Fruit fly (Drosophila melanogaster) whole organism, pupa: ENCODE results near the gene APC7.

Experiments used
- CG10348 ChIP-seq: fragments of 200-800 bp; sonication (Bioruptor generic); IDR thresholded peaks from 2 replicates; pipeline ENCODE4 v1.3.6; 2022; ENCODE audit warnings: missing biosample characterization, missing genetic modification characterization
- CG12605 ChIP-seq: fragments of 200-800 bp; sonication (Bioruptor generic); IDR thresholded peaks from 2 replicates; pipeline ENCODE4 v1.3.6; 2022; ENCODE audit warnings: missing biosample characterization, missing genetic modification characterization
- CG13204 ChIP-seq: fragments of 200-800 bp; sonication (Bioruptor generic); optimal IDR thresholded peaks from 2 replicates; lab custom pipeline; 2018; ENCODE audit warnings: missing biosample characterization, mild to moderate bottlenecking, missing genetic modification characterization, moderate library complexity
- CG14655 ChIP-seq: fragments of 200-800 bp; sonication (Bioruptor generic); optimal IDR thresholded peaks from 3 replicates; lab custom pipeline; 2017; ENCODE audit warnings: mild to moderate bottlenecking, missing biosample characterization, missing genetic modification reagents, missing genetic modification characterization
- CG15710 ChIP-seq: fragments of 200-800 bp; sonication (Bioruptor generic); optimal IDR thresholded peaks from 2 replicates; lab custom pipeline; 2018; ENCODE audit warnings: missing biosample characterization, mild to moderate bottlenecking, missing genetic modification characterization, moderate library complexity
- CG17806 ChIP-seq: fragments of 200-800 bp; sonication (Bioruptor generic); optimal IDR thresholded peaks from 2 replicates; lab custom pipeline; 2018; ENCODE audit warnings: missing biosample characterization, mild to moderate bottlenecking, missing genetic modification characterization, moderate library complexity
- CG32121 ChIP-seq: fragments of 200-800 bp; sonication (Bioruptor generic); IDR thresholded peaks from 2 replicates; pipeline ENCODE4 v1.3.6; 2022; ENCODE audit warnings: missing biosample characterization, missing genetic modification characterization
- CG34367 ChIP-seq: fragments of 200-800 bp; sonication (Bioruptor generic); optimal IDR thresholded peaks from 2 replicates; lab custom pipeline; 2018; ENCODE audit warnings: missing biosample characterization, mild to moderate bottlenecking, missing genetic modification characterization
- CG4496 ChIP-seq: fragments of 200-800 bp; sonication (Bioruptor generic); IDR thresholded peaks from 3 replicates; pipeline ENCODE4 v1.3.6; 2022; ENCODE audit warnings: missing biosample characterization, missing genetic modification characterization
- CG8159 ChIP-seq: fragments of 200-800 bp; sonication (Bioruptor generic); optimal IDR thresholded peaks from 3 replicates; lab custom pipeline; 2018; ENCODE audit warnings: missing biosample characterization, mild to moderate bottlenecking, missing genetic modification characterization, moderate library complexity
- CG8301 ChIP-seq: fragments of 200-800 bp; sonication (Bioruptor generic); optimal IDR thresholded peaks from 2 replicates; lab custom pipeline; 2018; ENCODE audit warnings: missing biosample characterization, mild to moderate bottlenecking, missing genetic modification characterization
- CG9948 ChIP-seq: fragments of 200-800 bp; sonication (Bioruptor generic); optimal IDR thresholded peaks from 2 replicates; lab custom pipeline; 2018; ENCODE audit warnings: missing biosample characterization, mild to moderate bottlenecking, missing genetic modification characterization, moderate library complexity
- D1 ChIP-seq: fragments of 200-800 bp; sonication (Bioruptor generic); optimal IDR thresholded peaks from 2 replicates; lab custom pipeline; 2018; ENCODE audit warnings: missing biosample characterization, mild to moderate bottlenecking, missing genetic modification characterization, moderate library complexity
- EcR ChIP-seq: fragments of 200-800 bp; sonication (Bioruptor generic); optimal IDR thresholded peaks from 3 replicates; lab custom pipeline; 2019; ENCODE audit warnings: missing biosample characterization, missing genetic modification characterization, mild to moderate bottlenecking, moderate library complexity, missing genetic modification reagents
- Ets98B ChIP-seq: fragments of 200-800 bp; sonication (Bioruptor generic); IDR thresholded peaks from 2 replicates; pipeline ENCODE4 v1.3.6; 2022; ENCODE audit warnings: missing biosample characterization, missing genetic modification characterization
- Pif1A ChIP-seq: fragments of 200-800 bp; sonication (Bioruptor generic); optimal IDR thresholded peaks from 3 replicates; lab custom pipeline; 2016; ENCODE audit warnings: missing biosample characterization, missing genetic modification characterization
- Pif1B ChIP-seq: fragments of 200-800 bp; sonication (Bioruptor generic); optimal IDR thresholded peaks from 3 replicates; lab custom pipeline; 2016; ENCODE audit warnings: missing biosample characterization, missing genetic modification characterization
- Snoo ChIP-seq: fragments of 200-800 bp; sonication (Bioruptor generic); optimal IDR thresholded peaks from 3 replicates; lab custom pipeline; 2017; ENCODE audit warnings: missing biosample characterization, mild to moderate bottlenecking, missing genetic modification characterization, inconsistent platforms
- fd96Ca ChIP-seq: fragments of 200-800 bp; sonication (Bioruptor generic); IDR thresholded peaks from 3 replicates; pipeline ENCODE4 v1.3.6; 2022; ENCODE audit warnings: missing biosample characterization, missing genetic modification characterization
- gl ChIP-seq: fragments of 200-800 bp; sonication (Bioruptor generic); optimal IDR thresholded peaks from 2 replicates; lab custom pipeline; 2018; ENCODE audit warnings: missing biosample characterization, mild to moderate bottlenecking, missing genetic modification characterization
- rn ChIP-seq: fragments of 200-800 bp; sonication (Bioruptor generic); IDR thresholded peaks from 2 replicates; pipeline ENCODE4 v1.3.6; 2022; ENCODE audit warnings: missing biosample characterization, missing genetic modification characterization

APC7 gene

DNA sequence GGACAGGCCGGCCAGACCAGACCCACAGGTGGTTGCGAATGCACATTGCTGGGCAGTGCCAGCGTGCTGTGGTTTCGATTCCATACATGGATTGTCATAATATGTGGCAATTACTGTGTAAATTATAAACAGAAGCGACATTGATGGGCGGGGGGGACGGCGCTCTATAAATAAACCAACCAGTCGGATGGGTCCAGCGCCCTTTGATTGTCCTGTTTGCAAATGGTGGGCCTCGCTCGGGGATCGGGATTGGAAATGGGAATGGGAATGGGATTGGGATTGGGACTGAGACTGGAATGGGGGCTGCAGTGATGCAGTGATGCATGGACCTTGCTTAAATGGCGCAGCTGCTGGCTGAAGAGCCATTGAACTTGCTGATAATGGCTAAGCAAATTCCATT is 4.1 kb upstream of the APC7 start:
- TF ChIP-seq fd96Ca (no peak), CG8301 (tag; lab: Kevin White, UChicago) (no peak), CG10348 (GFP tag; lab: Robert Waterston, UW) (no peak), CG12605 (GFP tag; lab: Robert Waterston, UW) (no peak), rn (GFP tag; lab: Robert Waterston, UW) (no peak), Snoo (tag; lab: Kevin White, UChicago) (no peak), CG13204 (GFP tag; lab: Kevin White, UChicago) (peak; percentile 39), Ets98B (GFP tag; lab: Robert Waterston, UW) (no peak), EcR (GFP tag; lab: Kevin White, UChicago) (peak; percentile 95), CG34367 (no peak)

DNA sequence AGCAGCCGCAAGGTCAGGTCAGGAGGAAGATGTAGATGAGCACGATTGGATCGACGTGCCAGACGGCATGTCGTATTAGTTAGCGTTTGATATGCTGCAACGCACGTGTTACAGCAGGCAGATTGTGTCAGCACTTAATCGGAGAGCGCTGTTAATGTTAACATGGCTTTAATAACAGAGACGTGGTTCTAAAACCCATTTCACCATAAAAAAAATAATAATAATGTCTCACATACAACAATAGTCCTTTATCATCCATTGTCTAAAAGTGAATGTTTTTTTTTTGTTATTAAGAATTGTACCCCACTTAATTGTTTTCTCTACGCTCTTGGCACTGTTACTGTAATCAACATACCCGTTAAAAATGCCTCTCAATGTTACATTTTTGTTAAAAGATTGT is 2.3 kb downstream of the APC7 start:
- TF ChIP-seq CG10348 (GFP tag; lab: Robert Waterston, UW) = peak; percentile 95
- TF ChIP-seq CG14655 (GFP tag; lab: Kevin White, UChicago) = peak; percentile 96
- TF ChIP-seq CG9948 = peak; percentile 78
- peak; percentile 90 for TF ChIP-seq Pif1B
- TF ChIP-seq CG17806 (tag; lab: Kevin White, UChicago) = peak; percentile 97
- peak; percentile 89 for TF ChIP-seq Pif1A (GFP tag; lab: Kevin White, UChicago)
- peak; percentile 81 for TF ChIP-seq CG34367
- TF ChIP-seq Snoo (tag; lab: Kevin White, UChicago) = peak; percentile 94
- no peak for TF ChIP-seq EcR (GFP tag; lab: Kevin White, UChicago)
- peak; percentile 86 for TF ChIP-seq gl (tag; lab: Kevin White, UChicago)
- peak; percentile 98 for TF ChIP-seq CG12605 (GFP tag; lab: Robert Waterston, UW)
- peak; percentile 98 for TF ChIP-seq rn (GFP tag; lab: Robert Waterston, UW)
- TF ChIP-seq CG13204 (GFP tag; lab: Kevin White, UChicago) = no peak
- peak; percentile 99 for TF ChIP-seq CG32121 (GFP tag; lab: Robert Waterston, UW)
- peak; percentile 95 for TF ChIP-seq CG8301 (tag; lab: Kevin White, UChicago)
- peak; percentile 88 for TF ChIP-seq fd96Ca
- TF ChIP-seq CG4496 (GFP tag; lab: Robert Waterston, UW) = peak; percentile 100
- TF ChIP-seq D1 (tag; lab: Kevin White, UChicago) = peak; percentile 88
- peak; percentile 84 for TF ChIP-seq CG15710 (tag; lab: Kevin White, UChicago)
- peak; percentile 99 for TF ChIP-seq Ets98B (GFP tag; lab: Robert Waterston, UW)
- TF ChIP-seq CG8159 (tag; lab: Kevin White, UChicago) = peak; percentile 95
- TF ChIP-seq, all 21 proteins: peak for 19

DNA sequence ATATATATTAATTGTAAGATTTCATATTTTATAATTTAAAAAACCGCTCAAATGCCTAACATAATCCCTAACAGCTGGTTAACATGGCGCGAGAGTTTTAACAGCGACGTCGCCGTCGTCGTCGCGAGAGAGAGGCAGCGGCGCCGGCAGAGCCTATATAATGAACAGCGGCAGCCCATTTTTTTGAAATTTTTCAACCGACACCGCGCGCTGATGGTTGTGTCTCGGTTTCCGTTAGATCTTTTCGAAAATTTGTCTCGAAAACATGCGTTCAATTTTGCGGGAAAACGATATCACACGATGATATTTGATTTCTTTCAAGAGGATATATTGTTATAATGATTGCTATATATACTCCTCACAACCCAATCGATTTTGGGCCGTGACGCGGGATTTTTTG is 3.0 kb downstream of the APC7 start, which contains the start of gene pigs:
Gene pigs (plus strand): TSS at position 183 of the 400 bp plus-strand sequence.
- TF ChIP-seq CG13204 (GFP tag; lab: Kevin White, UChicago) = no peak
- TF ChIP-seq fd96Ca = no peak
- no peak for TF ChIP-seq CG17806 (tag; lab: Kevin White, UChicago)
- TF ChIP-seq CG4496 (GFP tag; lab: Robert Waterston, UW) = 0 out of 3 replicates have a peak, but pooled peaks have one; percentile 10
- no peak for TF ChIP-seq CG34367
- TF ChIP-seq CG8159 (tag; lab: Kevin White, UChicago) = no peak
- no peak for TF ChIP-seq CG32121 (GFP tag; lab: Robert Waterston, UW)
- TF ChIP-seq CG14655 (GFP tag; lab: Kevin White, UChicago) = no peak
- no peak; the same call in 1 of the 2 replicates for TF ChIP-seq CG12605 (GFP tag; lab: Robert Waterston, UW)

DNA sequence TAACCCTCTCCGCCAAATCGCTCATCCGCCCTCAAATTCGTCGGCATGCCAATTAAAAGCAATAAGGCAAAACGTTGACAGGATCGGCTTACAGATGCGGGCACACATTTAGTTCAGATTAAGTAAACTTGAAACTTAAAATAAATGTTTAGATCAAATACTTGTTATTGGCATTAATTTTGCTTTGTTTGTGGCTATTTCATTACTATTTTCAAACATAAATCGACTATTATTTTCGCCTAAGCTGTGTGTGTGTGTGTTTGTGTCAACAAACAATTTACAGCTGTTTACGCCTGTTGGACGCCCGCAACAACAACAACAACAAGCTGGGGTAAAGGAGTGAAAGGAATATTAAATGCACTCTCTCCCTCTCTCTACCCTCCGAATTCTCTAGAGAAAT is 4.3 kb downstream of the APC7 start:
- TF ChIP-seq rn (GFP tag; lab: Robert Waterston, UW) = no peak
- TF ChIP-seq CG9948 = peak; percentile 52
- TF ChIP-seq CG34367 = peak; percentile 34
- no peak for TF ChIP-seq CG13204 (GFP tag; lab: Kevin White, UChicago)
- TF ChIP-seq gl (tag; lab: Kevin White, UChicago) = no peak
- peak; percentile 42 for TF ChIP-seq CG17806 (tag; lab: Kevin White, UChicago)
- TF ChIP-seq CG8301 (tag; lab: Kevin White, UChicago) = peak; percentile 35
- peak; percentile 39 for TF ChIP-seq CG15710 (tag; lab: Kevin White, UChicago)
- TF ChIP-seq CG10348 (GFP tag; lab: Robert Waterston, UW) = no peak
- TF ChIP-seq CG12605 (GFP tag; lab: Robert Waterston, UW) = peak; percentile 39; the same call in 1 of the 2 replicates
- TF ChIP-seq Ets98B (GFP tag; lab: Robert Waterston, UW) = no peak
- TF ChIP-seq CG14655 (GFP tag; lab: Kevin White, UChicago) = peak; percentile 21
- TF ChIP-seq CG4496 (GFP tag; lab: Robert Waterston, UW) = peak; percentile 78
- no peak for TF ChIP-seq Pif1B
- no peak for TF ChIP-seq D1 (tag; lab: Kevin White, UChicago)
- TF ChIP-seq EcR (GFP tag; lab: Kevin White, UChicago) = no peak
- peak; percentile 54 for TF ChIP-seq CG8159 (tag; lab: Kevin White, UChicago)
- TF ChIP-seq Snoo (tag; lab: Kevin White, UChicago) = peak; percentile 19
- peak; percentile 35; the same call in 1 of the 3 replicates for TF ChIP-seq fd96Ca
- TF ChIP-seq CG32121 (GFP tag; lab: Robert Waterston, UW) = 0 out of 2 replicates have a peak, but pooled peaks have one; percentile 25
- TF ChIP-seq Pif1A (GFP tag; lab: Kevin White, UChicago) = no peak

DNA sequence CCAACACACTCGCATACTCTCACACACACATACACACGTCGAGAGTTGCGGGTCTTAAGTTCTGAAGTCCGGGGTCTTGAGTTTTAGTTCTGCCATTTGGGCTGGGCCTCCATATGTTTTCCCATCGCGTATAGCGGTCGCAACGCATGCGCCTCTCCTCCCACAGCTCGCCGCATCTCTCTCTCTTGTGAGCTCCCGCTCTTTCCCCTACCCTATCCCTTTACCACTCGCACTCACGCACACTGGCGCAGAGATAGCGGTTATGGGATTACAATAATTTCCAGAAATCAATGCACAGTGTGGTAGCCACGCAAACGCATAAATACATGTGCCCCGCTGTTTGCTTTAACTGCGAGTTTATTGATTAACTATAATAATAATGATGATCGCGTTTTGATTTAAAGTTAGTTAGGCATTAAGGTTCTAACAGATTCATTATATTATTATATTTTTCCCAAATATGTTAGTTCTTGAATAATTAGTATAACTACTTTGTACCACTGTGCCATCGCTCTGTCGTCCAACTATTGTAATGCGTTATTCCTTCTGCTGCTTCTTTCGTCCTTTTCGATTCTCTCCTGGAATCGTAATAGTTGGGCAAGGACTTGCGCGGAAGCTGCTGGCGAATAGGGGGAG is 4.9 kb downstream of the APC7 start:
- TF ChIP-seq Snoo (tag; lab: Kevin White, UChicago) (peak; percentile 84), Pif1B (peak; percentile 91), rn (GFP tag; lab: Robert Waterston, UW) (peak; percentile 59; the same call in 1 of the 2 replicates), Ets98B (GFP tag; lab: Robert Waterston, UW) (peak; percentile 75), CG8159 (tag; lab: Kevin White, UChicago) (peak; percentile 93), fd96Ca (peak; percentile 88), CG15710 (tag; lab: Kevin White, UChicago) (peak; percentile 91), CG8301 (tag; lab: Kevin White, UChicago) (peak; percentile 88), Pif1A (GFP tag; lab: Kevin White, UChicago) (peak; percentile 93), CG9948 (peak; percentile 91), CG34367 (peak; percentile 88), CG13204 (GFP tag; lab: Kevin White, UChicago) (peak; percentile 69), CG12605 (GFP tag; lab: Robert Waterston, UW) (peak; percentile 72; the same call in 1 of the 2 replicates), CG4496 (GFP tag; lab: Robert Waterston, UW) (peak; percentile 90), CG10348 (GFP tag; lab: Robert Waterston, UW) (0 out of 2 replicates have a peak, but pooled peaks have one; percentile 38), EcR (GFP tag; lab: Kevin White, UChicago) (no peak), CG14655 (GFP tag; lab: Kevin White, UChicago) (peak; percentile 92), gl (tag; lab: Kevin White, UChicago) (peak; percentile 84), D1 (tag; lab: Kevin White, UChicago) (peak; percentile 71), CG17806 (tag; lab: Kevin White, UChicago) (peak; percentile 91), CG32121 (GFP tag; lab: Robert Waterston, UW) (peak; percentile 83)
- TF ChIP-seq, all 21 proteins: peak for 20
